Worm (Caenorhabditis elegans): ENCODE measurements around the gene snap-29.

DNA sequence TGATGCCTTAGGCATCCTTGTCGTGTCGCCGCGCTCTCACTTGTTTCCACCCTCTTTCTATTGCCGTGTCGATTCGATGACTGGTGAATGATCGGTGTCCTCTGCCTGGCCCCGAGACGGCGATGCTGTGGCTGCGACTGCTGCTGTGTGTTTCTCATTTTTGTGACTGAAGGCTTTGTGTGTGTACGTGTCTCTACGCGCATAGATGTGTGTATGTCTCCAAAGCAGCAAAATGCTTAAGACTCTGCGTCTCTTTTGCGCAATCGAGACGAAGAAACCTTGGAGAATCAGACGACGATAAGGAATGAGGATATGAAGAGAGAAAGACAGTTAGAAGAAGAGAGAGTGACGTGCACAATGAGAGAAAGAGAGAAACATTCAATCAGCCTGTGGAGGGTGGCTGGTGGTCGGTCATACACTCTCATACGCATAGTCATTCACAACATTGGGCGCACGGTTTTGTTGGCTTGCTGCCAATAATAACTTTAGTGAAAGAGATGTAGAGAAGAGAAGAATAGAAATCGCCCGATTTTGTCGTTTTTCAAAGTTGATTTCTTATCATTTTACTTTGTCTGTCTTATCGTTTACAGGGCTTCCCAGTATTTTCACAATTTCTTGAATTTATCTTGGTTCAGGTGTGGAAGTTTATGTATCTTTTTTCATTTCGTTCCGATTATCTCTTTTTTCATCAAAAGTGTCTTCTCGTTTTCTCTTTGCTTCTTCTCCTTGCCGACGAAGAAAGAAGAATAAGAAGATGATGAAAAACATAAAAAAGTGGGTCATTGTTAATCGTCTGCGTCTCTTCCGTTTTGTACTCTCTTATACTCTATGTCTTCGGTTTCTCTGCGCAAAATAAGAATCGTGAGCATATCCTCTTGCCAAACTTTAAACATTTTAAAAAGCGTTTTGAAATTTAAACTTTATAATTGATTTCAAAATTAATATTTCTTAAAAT lies 26.1 kb downstream of the snap-29 start:
- TF ChIP-seq ZK546.5 (tag; optimal IDR thresholded peaks at IDR 0.05) (peak; percentile 45), nhr-237 (tag; optimal IDR thresholded peaks at IDR 0.05) (peak; percentile 80), lin-11 (tag; optimal IDR thresholded peaks at IDR 0.05) (peak; percentile 92), unc-62 (GFP tag; optimal IDR thresholded peaks at IDR 0.05) (peak; percentile 86), ceh-82 (tag; optimal IDR thresholded peaks at IDR 0.05) (peak; percentile 71), snpc-4 (tag; optimal IDR thresholded peaks at IDR 0.05) (peak; percentile 85), fos-1 (tag; optimal IDR thresholded peaks at IDR 0.05) (peak; percentile 95), nhr-77 (tag; optimal IDR thresholded peaks at IDR 0.05) (peak; percentile 83)
